Worm (Caenorhabditis elegans) whole organism, young adult: ENCODE results near the gene C18E9.9.

Source experiments
- C17E4.6 ChIP-seq: fragments of 200-800 bp; sonication (Bioruptor generic); IDR thresholded peaks from 2 replicates; pipeline ENCODE4 v1.3.6; 2022; ENCODE audit warnings: missing genetic modification reagents, missing genetic modification characterization, missing compliant biosample characterization
- D2030.7 ChIP-seq: fragments of 200-800 bp; sonication (Bioruptor generic); IDR thresholded peaks from 2 replicates; pipeline ENCODE4 v1.3.6; 2022; ENCODE audit warnings: missing genetic modification reagents, missing genetic modification characterization, missing compliant biosample characterization
- F22D6.2 ChIP-seq: sonication (generic microtip); optimal IDR thresholded peaks from 2 replicates; lab custom pipeline; 2016; ENCODE audit warnings: mild to moderate bottlenecking, missing genetic modification characterization, missing compliant biosample characterization
- F33H1.4 ChIP-seq: fragments of 200-800 bp; sonication (Bioruptor generic); IDR thresholded peaks from 2 replicates; pipeline ENCODE4 v1.3.6; 2022; ENCODE audit warnings: missing genetic modification reagents, missing genetic modification characterization, missing compliant biosample characterization
- F37B4.10 ChIP-seq: fragments of 200-800 bp; sonication (Bioruptor generic); IDR thresholded peaks from 2 replicates; pipeline ENCODE4 v1.3.6; 2022; ENCODE audit warnings: missing genetic modification characterization, missing compliant biosample characterization
- F39B2.1 ChIP-seq: fragments of 200-800 bp; sonication (Bioruptor generic); IDR thresholded peaks from 2 replicates; pipeline ENCODE4 v1.3.6; 2022; ENCODE audit warnings: missing genetic modification reagents, missing genetic modification characterization, missing compliant biosample characterization
- F55B11.4 ChIP-seq: sonication (generic microtip); optimal IDR thresholded peaks from 2 replicates; lab custom pipeline; 2016; ENCODE audit warnings: missing compliant biosample characterization, missing genetic modification characterization, borderline replicate concordance; ENCODE audit not compliant: insufficient read depth
- F57C9.4 ChIP-seq: sonication (generic microtip); optimal IDR thresholded peaks from 2 replicates; lab custom pipeline; 2017; ENCODE audit warnings: mild to moderate bottlenecking, missing genetic modification characterization, missing compliant biosample characterization
- K12H6.12 ChIP-seq: fragments of 200-800 bp; sonication (Bioruptor generic); optimal IDR thresholded peaks from 2 replicates; lab custom pipeline; 2018; ENCODE audit warnings: mild to moderate bottlenecking, missing genetic modification characterization, missing compliant biosample characterization
- T26A5.8 ChIP-seq: sonication (generic microtip); optimal IDR thresholded peaks from 2 replicates; lab custom pipeline; 2016; ENCODE audit warnings: missing genetic modification characterization, missing compliant biosample characterization
- ama-1 ChIP-seq, 3 experiments: fragments of 150-350 bp in 1 of 3; sonication (generic microtip) in 2 of 3; optimal IDR thresholded peaks; 2 replicates each; lab custom pipeline; 2014 to 2018; ENCODE audit warnings: missing biosample characterization in 2 of 3, missing genetic modification characterization in 2 of 3, missing genetic modification reagents in 2 of 3
- athp-1 ChIP-seq: sonication (generic microtip); optimal IDR thresholded peaks from 2 replicates; lab custom pipeline; 2017; ENCODE audit warnings: mild to moderate bottlenecking, missing genetic modification characterization, missing compliant biosample characterization
- attf-3 ChIP-seq: fragments of 200-800 bp; sonication (Bioruptor generic); conservative IDR thresholded peaks from 2 replicates; pipeline ENCODE4 v1.3.6; 2022; ENCODE audit warnings: missing genetic modification reagents, missing genetic modification characterization, missing compliant biosample characterization
- cebp-1 ChIP-seq, 2 experiments: fragments of 200-800 bp in 1 of 2; sonication (Bioruptor generic) in 1 of 2; sonication (generic microtip) in 1 of 2; IDR thresholded peaks in 1 of 2; optimal IDR thresholded peaks in 1 of 2; 2 replicates each; pipeline versions ENCODE4 v1.3.6 to Lab custom; 2017 to 2022; ENCODE audit warnings: missing compliant biosample characterization in 2 of 2, missing genetic modification characterization in 2 of 2, mild to moderate bottlenecking in 1 of 2, missing genetic modification reagents in 1 of 2, moderate library complexity in 1 of 2
- cebp-2 ChIP-seq: fragments of 200-800 bp; sonication (Bioruptor generic); IDR thresholded peaks from 2 replicates; pipeline ENCODE4 v1.3.6; 2022; ENCODE audit warnings: missing genetic modification characterization, missing compliant biosample characterization
- ceh-79 ChIP-seq: sonication (generic microtip); optimal IDR thresholded peaks from 2 replicates; lab custom pipeline; 2017; ENCODE audit warnings: mild to moderate bottlenecking, missing genetic modification characterization, missing compliant biosample characterization
- die-1 ChIP-seq: sonication (generic microtip); optimal IDR thresholded peaks from 2 replicates; lab custom pipeline; 2016; ENCODE audit warnings: missing genotype, mild to moderate bottlenecking, missing genetic modification characterization, missing compliant biosample characterization
- dox-1 ChIP-seq: fragments of 200-800 bp; sonication (Bioruptor generic); IDR thresholded peaks from 2 replicates; pipeline ENCODE4 v1.3.6; 2022; ENCODE audit warnings: missing genetic modification reagents, missing genetic modification characterization, missing compliant biosample characterization
- fkh-3 ChIP-seq: sonication (generic microtip); optimal IDR thresholded peaks from 2 replicates; lab custom pipeline; 2016; ENCODE audit warnings: mild to moderate bottlenecking, missing genetic modification characterization, missing compliant biosample characterization
- hrde-1 ChIP-seq: sonication (generic microtip); optimal IDR thresholded peaks from 2 replicates; lab custom pipeline; 2016; ENCODE audit warnings: missing genetic modification characterization, mild to moderate bottlenecking, missing compliant biosample characterization, moderate library complexity, missing genotype, missing genetic modification reagents, borderline replicate concordance
- lag-1 ChIP-seq: fragments of 200-800 bp; sonication (Bioruptor generic); IDR thresholded peaks from 2 replicates; pipeline ENCODE4 v1.3.6; 2022; ENCODE audit warnings: missing genetic modification reagents, missing genetic modification characterization, missing compliant biosample characterization
- let-526 ChIP-seq: fragments of 200-800 bp; sonication (Bioruptor generic); IDR thresholded peaks from 2 replicates; pipeline ENCODE4 v1.3.6; 2022; ENCODE audit warnings: missing genetic modification reagents, missing genetic modification characterization, missing compliant biosample characterization
- lin-40 ChIP-seq: sonication (generic microtip); optimal IDR thresholded peaks from 2 replicates; lab custom pipeline; 2016; ENCODE audit warnings: missing genetic modification characterization, mild to moderate bottlenecking, missing compliant biosample characterization, missing genotype, missing genetic modification reagents
- lsl-1 ChIP-seq: fragments of 200-800 bp; sonication (Bioruptor generic); optimal IDR thresholded peaks from 2 replicates; lab custom pipeline; 2018; ENCODE audit warnings: mild to moderate bottlenecking, missing genetic modification characterization, moderate library complexity, missing compliant biosample characterization
- madf-10 ChIP-seq: sonication (generic microtip); optimal IDR thresholded peaks from 2 replicates; lab custom pipeline; 2016; ENCODE audit warnings: mild to moderate bottlenecking, missing genetic modification characterization, missing compliant biosample characterization
- madf-3 ChIP-seq: fragments of 200-800 bp; sonication (Bioruptor generic); IDR thresholded peaks from 2 replicates; pipeline ENCODE4 v1.3.6; 2022; ENCODE audit warnings: missing genetic modification reagents, missing genetic modification characterization, missing compliant biosample characterization
- madf-6 ChIP-seq: fragments of 200-800 bp; sonication (Bioruptor generic); IDR thresholded peaks from 2 replicates; pipeline ENCODE4 v1.3.6; 2022; ENCODE audit warnings: missing genetic modification reagents, missing genetic modification characterization, missing compliant biosample characterization
- madf-8 ChIP-seq: fragments of 200-800 bp; sonication (Bioruptor generic); conservative IDR thresholded peaks from 2 replicates; pipeline ENCODE4 v1.3.6; 2022; ENCODE audit warnings: missing genetic modification reagents, missing genetic modification characterization, missing compliant biosample characterization
- mel-28 ChIP-seq: sonication (generic microtip); optimal IDR thresholded peaks from 2 replicates; lab custom pipeline; 2016; ENCODE audit warnings: borderline replicate concordance, mild to moderate bottlenecking, missing genetic modification characterization, missing compliant biosample characterization
- nfya-1 ChIP-seq: sonication (generic microtip); optimal IDR thresholded peaks from 2 replicates; lab custom pipeline; 2017; ENCODE audit warnings: antibody characterized with exemption, missing compliant biosample characterization, missing genetic modification characterization, borderline replicate concordance; ENCODE audit not compliant: insufficient read depth
- nfyb-1 ChIP-seq: fragments of 200-800 bp; sonication (Bioruptor generic); IDR thresholded peaks from 2 replicates; pipeline ENCODE4 v1.3.6; 2022; ENCODE audit warnings: missing genetic modification reagents, missing genetic modification characterization, missing compliant biosample characterization
- nhr-90 ChIP-seq: sonication (generic microtip); optimal IDR thresholded peaks from 2 replicates; lab custom pipeline; 2016; ENCODE audit warnings: missing genotype, mild to moderate bottlenecking, missing genetic modification characterization, missing compliant biosample characterization
- pha-4 ChIP-seq: fragments of 150-350 bp; sonication (generic microtip); optimal IDR thresholded peaks from 2 replicates; lab custom pipeline; 2014; ENCODE audit warnings: missing biosample characterization, missing genetic modification reagents, missing genetic modification characterization
- sdz-38 ChIP-seq: sonication (generic microtip); optimal IDR thresholded peaks from 2 replicates; lab custom pipeline; 2016; ENCODE audit warnings: missing genotype, missing genetic modification characterization, missing compliant biosample characterization
- snpc-4 ChIP-seq, 5 experiments: fragments of 150-350 bp in 1 of 5; sonication (generic microtip) in 4 of 5; optimal IDR thresholded peaks; 2 replicates each; lab custom pipeline; 2014 to 2018; ENCODE audit warnings: missing genetic modification characterization in 5 of 5, missing biosample characterization in 3 of 5, antibody characterized with exemption in 2 of 5, mild to moderate bottlenecking in 2 of 5, missing compliant biosample characterization in 2 of 5, missing genotype in 2 of 5, moderate library complexity in 2 of 5, missing genetic modification reagents in 1 of 5
- tbp1 ChIP-seq: fragments of 200-800 bp; sonication (Bioruptor generic); optimal IDR thresholded peaks from 2 replicates; lab custom pipeline; 2018; ENCODE audit warnings: mild to moderate bottlenecking, missing genetic modification characterization, missing compliant biosample characterization
- zfh-2 ChIP-seq: fragments of 200-800 bp; sonication (Bioruptor generic); conservative IDR thresholded peaks from 2 replicates; pipeline ENCODE4 v1.3.6; 2022; ENCODE audit warnings: missing genetic modification reagents, missing genetic modification characterization, missing compliant biosample characterization
- zim-3 ChIP-seq: sonication (generic microtip); optimal IDR thresholded peaks from 2 replicates; lab custom pipeline; 2017; ENCODE audit warnings: mild to moderate bottlenecking, missing genetic modification characterization, moderate library complexity, missing compliant biosample characterization

C18E9.9 gene

ce11 chrII:8962206-8962605 lies 27.1 kb downstream of the C18E9.9 start:
- no peak for TF ChIP-seq F57C9.4 (tag; lab: Kevin White, UChicago)
- TF ChIP-seq cebp-1 (GFP tag; IDR thresholded peaks at IDR 0.05; lab: Robert Waterston, UW) = no peak
- TF ChIP-seq cebp-1 (tag; optimal IDR thresholded peaks at IDR 0.05; lab: Kevin White, UChicago) = peak; percentile 2
- TF ChIP-seq hrde-1 (tag; lab: Kevin White, UChicago) = no peak
- no peak for TF ChIP-seq tbp1 (GFP tag; lab: Kevin White, UChicago)
- TF ChIP-seq dox-1 (GFP tag; lab: Robert Waterston, UW) = peak; percentile 39; the same call in 1 of the 2 replicates
- TF ChIP-seq ama-1 (optimal IDR thresholded peaks at IDR 0.05; lab: Kevin White, UChicago) = no peak
- TF ChIP-seq ama-1 (GFP tag; optimal IDR thresholded peaks at IDR 0.05; lab: Kevin White, UChicago) = peak in 1 of 2 experiments; percentile 0
- no peak for TF ChIP-seq F33H1.4 (GFP tag; lab: Robert Waterston, UW)
- TF ChIP-seq nfya-1 (tag; lab: Kevin White, UChicago) = no peak

- TF ChIP-seq C17E4.6 (GFP tag; lab: Robert Waterston, UW) (no peak), F37B4.10 (no peak), ceh-79 (tag; lab: Kevin White, UChicago) (no peak), mel-28 (tag; lab: Kevin White, UChicago) (no peak), zfh-2 (no peak), F22D6.2 (tag; lab: Kevin White, UChicago) (no peak), sdz-38 (tag; lab: Kevin White, UChicago) (no peak), madf-8 (no peak), madf-3 (GFP tag; lab: Robert Waterston, UW) (no peak), fkh-3 (tag; lab: Kevin White, UChicago) (no peak), lsl-1 (GFP tag; lab: Kevin White, UChicago) (no peak), die-1 (tag; lab: Kevin White, UChicago) (no peak), nhr-90 (tag; lab: Kevin White, UChicago) (no peak), K12H6.12 (tag; lab: Kevin White, UChicago) (no peak), nfyb-1 (GFP tag; lab: Robert Waterston, UW) (no peak), F55B11.4 (tag; lab: Kevin White, UChicago) (no peak), attf-3 (GFP tag; lab: Robert Waterston, UW) (no peak), pha-4 (tag; lab: Kevin White, UChicago) (no peak)
These were observed 27.9 kb downstream of the C18E9.9 start for ce11 chrII:8961450-8961849.

- TF ChIP-seq let-526 (GFP tag; lab: Robert Waterston, UW) (no peak), madf-6 (GFP tag; lab: Robert Waterston, UW) (no peak), athp-1 (tag; lab: Kevin White, UChicago) (no peak), lag-1 (no peak), ceh-79 (tag; lab: Kevin White, UChicago) (no peak), snpc-4 (GFP tag; optimal IDR thresholded peaks at IDR 0.05; lab: Kevin White, UChicago) (no peak), snpc-4 (tag; optimal IDR thresholded peaks at IDR 0.05; lab: Kevin White, UChicago) (no peak), nhr-90 (tag; lab: Kevin White, UChicago) (no peak), lin-40 (tag; lab: Kevin White, UChicago) (no peak), cebp-1 (GFP tag; IDR thresholded peaks at IDR 0.05; lab: Robert Waterston, UW) (no peak), cebp-1 (tag; optimal IDR thresholded peaks at IDR 0.05; lab: Kevin White, UChicago) (no peak), F39B2.1 (GFP tag; lab: Robert Waterston, UW) (no peak), T26A5.8 (tag; lab: Kevin White, UChicago) (no peak), cebp-2 (GFP tag; lab: Robert Waterston, UW) (no peak), madf-10 (tag; lab: Kevin White, UChicago) (no peak), zim-3 (tag; lab: Kevin White, UChicago) (no peak), D2030.7 (GFP tag; lab: Robert Waterston, UW) (no peak), nfyb-1 (GFP tag; lab: Robert Waterston, UW) (no peak)
These were observed 28.9 kb downstream of the C18E9.9 start, which contains the start of gene cal-2 for ce11 chrII:8960414-8960813. cal-2 (plus strand) TSS chrII:8960714.
